Fruit fly (Drosophila melanogaster) whole organism, embryonic: ENCODE results near the gene Rad9.

Experiments used
- BtbVII ChIP-seq: fragments of 200-800 bp; sonication (Bioruptor generic); optimal IDR thresholded peaks from 3 replicates; lab custom pipeline; 2017; ENCODE audit warnings: missing biosample characterization, mild to moderate bottlenecking, missing genetic modification characterization
- CG10267 ChIP-seq: fragments of 200-800 bp; sonication (Bioruptor generic); optimal IDR thresholded peaks from 2 replicates; lab custom pipeline; 2018; ENCODE audit warnings: missing biosample characterization, mild to moderate bottlenecking, missing genetic modification characterization, moderate library complexity
- CG11085 ChIP-seq: fragments of 200-800 bp; sonication (Bioruptor generic); IDR thresholded peaks from 2 replicates; pipeline ENCODE4 v1.3.6; 2022; ENCODE audit warnings: missing biosample characterization, missing genetic modification characterization
- CG13296 ChIP-seq: fragments of 200-800 bp; sonication (Bioruptor generic); optimal IDR thresholded peaks from 3 replicates; lab custom pipeline; 2018; ENCODE audit warnings: missing biosample characterization, mild to moderate bottlenecking, missing genetic modification characterization
- CG14860 ChIP-seq: fragments of 200-800 bp; sonication (Bioruptor generic); IDR thresholded peaks from 3 replicates; pipeline ENCODE4 v1.3.6; 2022; ENCODE audit warnings: missing biosample characterization, missing genetic modification characterization; ENCODE audit not compliant: partially characterized antibody
- CG17359 ChIP-seq: fragments of 200-800 bp; sonication (Bioruptor generic); optimal IDR thresholded peaks from 3 replicates; lab custom pipeline; 2018; ENCODE audit warnings: missing biosample characterization, mild to moderate bottlenecking, missing genetic modification characterization, moderate library complexity
- CG18599 ChIP-seq: fragments of 200-800 bp; sonication (Bioruptor generic); optimal IDR thresholded peaks from 3 replicates; lab custom pipeline; 2017; ENCODE audit warnings: missing biosample characterization, missing genetic modification characterization, mild to moderate bottlenecking, moderate library complexity, missing genetic modification reagents
- CG6854 ChIP-seq: fragments of 200-800 bp; sonication (Bioruptor generic); optimal IDR thresholded peaks from 3 replicates; lab custom pipeline; 2017; ENCODE audit warnings: missing biosample characterization, mild to moderate bottlenecking, missing genetic modification characterization
- CG7987 ChIP-seq: fragments of 200-800 bp; sonication (Bioruptor generic); optimal IDR thresholded peaks from 2 replicates; lab custom pipeline; 2018; ENCODE audit warnings: missing biosample characterization, mild to moderate bottlenecking, missing genetic modification characterization, moderate library complexity
- Chrac-16 ChIP-seq: fragments of 200-800 bp; sonication (Bioruptor generic); optimal IDR thresholded peaks from 3 replicates; lab custom pipeline; 2016; ENCODE audit warnings: missing biosample characterization, missing genetic modification characterization
- Dll ChIP-seq: fragments of 200-800 bp; sonication (Bioruptor generic); IDR thresholded peaks from 4 replicates; pipeline ENCODE4 v1.3.6; 2022; ENCODE audit warnings: missing biosample characterization, missing genetic modification characterization; ENCODE audit not compliant: partially characterized antibody
- Doc3 ChIP-seq: fragments of 200-800 bp; sonication (Bioruptor generic); IDR thresholded peaks from 3 replicates; pipeline ENCODE4 v1.3.6; 2022; ENCODE audit warnings: missing biosample characterization, missing genetic modification characterization; ENCODE audit not compliant: partially characterized antibody
- Dp ChIP-seq: fragments of 200-800 bp; sonication (Bioruptor generic); optimal IDR thresholded peaks from 2 replicates; lab custom pipeline; 2018; ENCODE audit warnings: missing biosample characterization, mild to moderate bottlenecking, missing genetic modification characterization, moderate library complexity
- Ets97D ChIP-seq: fragments of 200-800 bp; sonication (Bioruptor generic); optimal IDR thresholded peaks from 3 replicates; lab custom pipeline; 2016; ENCODE audit warnings: missing biosample characterization, missing genetic modification characterization
- GATAe ChIP-seq: fragments of 200-800 bp; sonication (Bioruptor generic); conservative IDR thresholded peaks from 2 replicates; pipeline ENCODE4 v1.3.6; 2022; ENCODE audit warnings: missing biosample characterization, missing genetic modification characterization
- Hr39 ChIP-seq: fragments of >200 bp; optimal IDR thresholded peaks from 2 replicates; lab custom pipeline; 2017
- Hr78 ChIP-seq, 2 experiments: fragments of 200-800 bp in 1 of 2; fragments of >200 bp in 1 of 2; sonication (Bioruptor generic) in 1 of 2; optimal IDR thresholded peaks; 2 replicates each; lab custom pipeline; 2017 to 2019; ENCODE audit warnings: missing biosample characterization in 2 of 2, missing genetic modification characterization in 2 of 2, mild to moderate bottlenecking in 1 of 2, moderate library complexity in 1 of 2
- Jarid2 ChIP-seq: fragments of 200-800 bp; sonication (Bioruptor generic); optimal IDR thresholded peaks from 3 replicates; lab custom pipeline; 2017; ENCODE audit warnings: mild to moderate bottlenecking, missing biosample characterization, missing genetic modification reagents, missing genetic modification characterization
- Kr ChIP-seq: fragments of 200-800 bp; sonication (Bioruptor generic); optimal IDR thresholded peaks from 2 replicates; lab custom pipeline; 2017; ENCODE audit warnings: missing biosample characterization, mild to moderate bottlenecking, missing genetic modification characterization
- Lhr ChIP-seq: fragments of 200-800 bp; sonication (Bioruptor generic); optimal IDR thresholded peaks from 3 replicates; lab custom pipeline; 2017; ENCODE audit warnings: mild to moderate bottlenecking, missing biosample characterization, missing genetic modification reagents, missing genetic modification characterization
- NC2β ChIP-seq: fragments of 200-800 bp; sonication (Bioruptor generic); optimal IDR thresholded peaks from 2 replicates; lab custom pipeline; 2016; ENCODE audit warnings: missing biosample characterization, missing genetic modification characterization
- NfI ChIP-seq: fragments of 200-800 bp; sonication (Bioruptor generic); optimal IDR thresholded peaks from 3 replicates; lab custom pipeline; 2018; ENCODE audit warnings: missing biosample characterization, mild to moderate bottlenecking, missing genetic modification characterization, moderate library complexity
- Pdp1 ChIP-seq, 2 experiments: fragments of 200-800 bp; sonication (Bioruptor generic); optimal IDR thresholded peaks; 3 replicates each; lab custom pipeline; 2016; ENCODE audit warnings: missing biosample characterization in 2 of 2, missing genetic modification characterization in 2 of 2, mild to moderate bottlenecking in 1 of 2, moderate library complexity in 1 of 2
- Ptx1 ChIP-seq: fragments of 200-800 bp; sonication (Bioruptor generic); IDR thresholded peaks from 2 replicates; pipeline ENCODE4 v1.3.6; 2022; ENCODE audit warnings: missing biosample characterization, missing genetic modification characterization
- Rfx ChIP-seq: fragments of 200-800 bp; sonication (Bioruptor generic); IDR thresholded peaks from 2 replicates; pipeline ENCODE4 v1.3.6; 2022; ENCODE audit warnings: missing biosample characterization, missing genetic modification characterization
- Six4 ChIP-seq: fragments of 200-800 bp; sonication (Bioruptor generic); optimal IDR thresholded peaks from 2 replicates; lab custom pipeline; 2016; ENCODE audit warnings: missing biosample characterization, missing genetic modification characterization
- abd-A ChIP-seq: fragments of 200-800 bp; sonication (Bioruptor generic); optimal IDR thresholded peaks from 3 replicates; lab custom pipeline; 2019; ENCODE audit warnings: missing biosample characterization, mild to moderate bottlenecking, missing genetic modification characterization, moderate library complexity
- ase ChIP-seq: fragments of 200-800 bp; sonication (Bioruptor generic); IDR thresholded peaks from 3 replicates; pipeline ENCODE4 v1.3.6; 2022; ENCODE audit warnings: missing biosample characterization, missing genetic modification characterization
- bbx ChIP-seq: fragments of 200-800 bp; sonication (Bioruptor generic); IDR thresholded peaks from 2 replicates; pipeline ENCODE4 v1.3.6; 2022; ENCODE audit warnings: missing biosample characterization, missing genetic modification characterization; ENCODE audit not compliant: partially characterized antibody
- cato ChIP-seq: fragments of 200-800 bp; sonication (Bioruptor generic); optimal IDR thresholded peaks from 2 replicates; lab custom pipeline; 2016; ENCODE audit warnings: missing biosample characterization, missing genetic modification characterization, borderline replicate concordance
- da ChIP-seq: fragments of 200-800 bp; sonication (Bioruptor generic); optimal IDR thresholded peaks from 2 replicates; lab custom pipeline; 2016; ENCODE audit warnings: missing biosample characterization, missing genetic modification characterization
- dan ChIP-seq: fragments of 200-800 bp; sonication (Bioruptor generic); IDR thresholded peaks from 2 replicates; pipeline ENCODE4 v1.3.6; 2022; ENCODE audit warnings: missing biosample characterization, missing genetic modification characterization
- fd102C ChIP-seq: fragments of 200-800 bp; sonication (Bioruptor generic); optimal IDR thresholded peaks from 2 replicates; lab custom pipeline; 2018; ENCODE audit warnings: missing biosample characterization, mild to moderate bottlenecking, missing genetic modification characterization, moderate library complexity
- ftz-f1 ChIP-seq: fragments of 200-800 bp; sonication (Bioruptor generic); optimal IDR thresholded peaks from 2 replicates; lab custom pipeline; 2016; ENCODE audit warnings: missing biosample characterization, missing genetic modification characterization
- gem ChIP-seq: fragments of 200-800 bp; sonication (Bioruptor generic); optimal IDR thresholded peaks from 2 replicates; lab custom pipeline; 2019; ENCODE audit warnings: missing biosample characterization, mild to moderate bottlenecking, missing genetic modification characterization, moderate library complexity
- ham ChIP-seq: fragments of 200-800 bp; sonication (Bioruptor generic); IDR thresholded peaks from 2 replicates; pipeline ENCODE4 v1.3.6; 2022; ENCODE audit warnings: missing biosample characterization, missing genetic modification characterization
- hbn ChIP-seq: fragments of 200-800 bp; sonication (Bioruptor generic); IDR thresholded peaks from 2 replicates; pipeline ENCODE4 v1.3.6; 2022; ENCODE audit warnings: missing biosample characterization, missing genetic modification characterization; ENCODE audit not compliant: partially characterized antibody
- insv ChIP-seq, 2 experiments: fragments of 200-800 bp; sonication (Bioruptor generic); optimal IDR thresholded peaks; 3 replicates each; lab custom pipeline; 2016 to 2018; ENCODE audit warnings: missing biosample characterization in 2 of 2, missing genetic modification characterization in 2 of 2
- klu ChIP-seq: fragments of 200-800 bp; sonication (Bioruptor generic); IDR thresholded peaks from 2 replicates; pipeline ENCODE4 v1.3.6; 2022; ENCODE audit warnings: missing biosample characterization, missing genetic modification characterization
- kni ChIP-seq: fragments of 200-800 bp; sonication (Bioruptor generic); optimal IDR thresholded peaks from 3 replicates; lab custom pipeline; 2017; ENCODE audit warnings: mild to moderate bottlenecking, missing biosample characterization, missing genetic modification reagents, missing genetic modification characterization
- lbe ChIP-seq: fragments of 200-800 bp; sonication (Bioruptor generic); optimal IDR thresholded peaks from 2 replicates; lab custom pipeline; 2016; ENCODE audit warnings: missing biosample characterization, mild to moderate bottlenecking, missing genetic modification characterization
- lov ChIP-seq, 2 experiments: fragments of 200-800 bp in 1 of 2; fragments of >200 bp in 1 of 2; sonication (Bioruptor generic) in 1 of 2; IDR thresholded peaks in 1 of 2; optimal IDR thresholded peaks in 1 of 2; 2 replicates in 1 of 2; 3 replicates in 1 of 2; pipeline versions ENCODE4 v1.3.6 to Lab custom; 2017 to 2022; ENCODE audit warnings: missing biosample characterization in 1 of 2, missing genetic modification characterization in 1 of 2
- onecut ChIP-seq: fragments of 200-800 bp; sonication (Bioruptor generic); IDR thresholded peaks from 2 replicates; pipeline ENCODE4 v1.3.6; 2022; ENCODE audit warnings: missing biosample characterization, missing genetic modification characterization
- salm ChIP-seq: fragments of 200-800 bp; sonication (Bioruptor generic); optimal IDR thresholded peaks from 2 replicates; lab custom pipeline; 2018; ENCODE audit warnings: missing biosample characterization, mild to moderate bottlenecking, missing genetic modification characterization
- sc ChIP-seq, 3 experiments: fragments of >200 bp in 2 of 3; fragments of 200-800 bp in 1 of 3; sonication (Bioruptor generic) in 1 of 3; optimal IDR thresholded peaks; 2 replicates in 2 of 3; 3 replicates in 1 of 3; lab custom pipeline; 2017; ENCODE audit warnings: mild to moderate bottlenecking in 1 of 3, missing biosample characterization in 1 of 3, missing genetic modification characterization in 1 of 3, missing genetic modification reagents in 1 of 3
- toy ChIP-seq: fragments of 200-800 bp; sonication (Bioruptor generic); IDR thresholded peaks from 2 replicates; pipeline ENCODE4 v1.3.6; 2022; ENCODE audit warnings: missing biosample characterization, missing genetic modification characterization
- ttk ChIP-seq: fragments of 200-800 bp; sonication (Bioruptor generic); IDR thresholded peaks from 2 replicates; pipeline ENCODE4 v2.1.2; 2022; ENCODE audit warnings: missing biosample characterization, missing genetic modification characterization
- twi ChIP-seq: fragments of 200-800 bp; optimal IDR thresholded peaks from 2 replicates; lab custom pipeline; 2019; ENCODE audit warnings: missing biosample characterization, mild to moderate bottlenecking, missing genetic modification characterization, moderate library complexity
- yki ChIP-seq: fragments of >200 bp; optimal IDR thresholded peaks from 3 replicates; lab custom pipeline; 2018
- z ChIP-seq: fragments of 200-800 bp; sonication (Bioruptor generic); IDR thresholded peaks from 3 replicates; pipeline ENCODE4 v1.3.6; 2022; ENCODE audit warnings: missing biosample characterization, missing genetic modification characterization

The Rad9 gene

DNA sequence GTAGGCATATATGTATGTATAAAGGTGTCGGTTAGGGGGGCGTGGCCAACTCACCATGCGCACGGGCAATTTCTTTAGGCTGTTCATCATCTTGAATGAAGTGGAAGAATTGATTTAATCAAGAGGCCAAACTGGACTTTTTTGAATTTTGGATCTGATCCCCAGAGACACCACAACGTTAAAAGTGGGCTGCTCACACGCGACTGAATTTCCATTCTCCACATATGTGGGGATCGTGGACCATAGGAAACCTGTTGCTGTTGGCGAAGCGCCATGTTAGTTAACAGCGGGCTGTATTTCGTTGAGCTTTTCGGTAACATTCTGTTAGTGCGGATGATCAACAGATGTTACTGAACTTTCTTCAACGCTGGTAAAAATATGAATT, 25.7 kb upstream of the Rad9 start, which contains the start of gene CG3902 (continued):
- TF ChIP-seq abd-A (tag; lab: Kevin White, UChicago) (no peak), hbn (GFP tag; lab: Robert Waterston, UW) (no peak), CG6854 (peak; percentile 10), Ptx1 (GFP tag; lab: Robert Waterston, UW) (no peak), insv (GFP tag; optimal IDR thresholded peaks at IDR 0.05; lab: Kevin White, UChicago) (no peak), Dll (GFP tag; lab: Robert Waterston, UW) (no peak), lov (optimal IDR thresholded peaks at IDR 0.05; lab: Kevin White, UChicago) (no peak), lov (GFP tag; IDR thresholded peaks at IDR 0.05; lab: Robert Waterston, UW) (peak; percentile 71; the same call in 2 of the 3 replicates), yki (no peak), CG11085 (GFP tag; lab: Robert Waterston, UW) (no peak), sc (optimal IDR thresholded peaks at IDR 0.05; lab: Kevin White, UChicago) (no peak), sc (GFP tag; optimal IDR thresholded peaks at IDR 0.05; lab: Kevin White, UChicago) (no peak), gem (tag; lab: Kevin White, UChicago) (no peak), fd102C (GFP tag; lab: Kevin White, UChicago) (no peak), cato (GFP tag; lab: Kevin White, UChicago) (no peak), toy (GFP tag; lab: Robert Waterston, UW) (no peak), Chrac-16 (GFP tag; lab: Kevin White, UChicago) (no peak), kni (no peak), salm (tag; lab: Kevin White, UChicago) (no peak), ttk (GFP tag; lab: Robert Waterston, UW) (no peak), NC2β (GFP tag; lab: Kevin White, UChicago) (no peak), Hr78 (GFP tag; optimal IDR thresholded peaks at IDR 0.05; lab: Kevin White, UChicago) (no peak), Six4 (GFP tag; lab: Kevin White, UChicago) (no peak), CG10267 (no peak), Pdp1 (GFP tag; optimal IDR thresholded peaks at IDR 0.05; lab: Kevin White, UChicago) (no peak), dan (no peak), z (no peak), Hr39 (no peak), ftz-f1 (peak; percentile 55), BtbVII (GFP tag; lab: Kevin White, UChicago) (peak; percentile 43), da (GFP tag; lab: Kevin White, UChicago) (no peak), NfI (GFP tag; lab: Kevin White, UChicago) (peak; percentile 3), Rfx (GFP tag; lab: Robert Waterston, UW) (peak; percentile 44; the same call in 1 of the 2 replicates), Lhr (GFP tag; lab: Kevin White, UChicago) (no peak), bbx (GFP tag; lab: Robert Waterston, UW) (peak; percentile 59; the same call in 1 of the 2 replicates), CG7987 (GFP tag; lab: Kevin White, UChicago) (no peak), CG14860 (no peak), CG13296 (GFP tag; lab: Kevin White, UChicago) (peak; percentile 47), GATAe (GFP tag; lab: Robert Waterston, UW) (no peak), CG17359 (no peak), Ets97D (GFP tag; lab: Kevin White, UChicago) (no peak), Doc3 (GFP tag; lab: Robert Waterston, UW) (no peak), Jarid2 (GFP tag; lab: Kevin White, UChicago) (peak; percentile 89), Dp (GFP tag; lab: Kevin White, UChicago) (no peak), ase (no peak), onecut (GFP tag; lab: Robert Waterston, UW) (peak; percentile 31), ham (GFP tag; lab: Robert Waterston, UW) (no peak; the same call in 1 of the 2 replicates), Kr (GFP tag; lab: Kevin White, UChicago) (no peak), twi (no peak), klu (GFP tag; lab: Robert Waterston, UW) (no peak), CG18599 (GFP tag; lab: Kevin White, UChicago) (no peak), lbe (GFP tag; lab: Kevin White, UChicago) (peak; percentile 32)
